Worm (Caenorhabditis elegans) whole organism, midembryonic: ENCODE measurements around the gene F16F9.3.

Experiments used
- tab-1 ChIP-seq: fragments of 200-800 bp; sonication (Bioruptor generic); IDR thresholded peaks from 2 replicates; pipeline ENCODE4 v1.3.6; 2022; ENCODE audit warnings: missing genetic modification characterization, missing compliant biosample characterization
- ztf-29 ChIP-seq: fragments of 200-800 bp; sonication (Bioruptor generic); IDR thresholded peaks from 2 replicates; pipeline ENCODE4 v1.3.6; 2022; ENCODE audit warnings: missing genetic modification reagents, missing genetic modification characterization, missing compliant biosample characterization

- TF ChIP-seq ztf-29 (no peak), tab-1 (GFP tag; lab: Robert Waterston, UW) (no peak)
Measured at ce11 chrX:8421594-8421993, 35.8 kb upstream of the F16F9.3 start.
